Fruit fly (Drosophila melanogaster) whole organism, embryonic: Measurements from ENCODE around the gene dachs.

Experiments used
- B-H1 ChIP-seq: fragments of 200-800 bp; sonication (Bioruptor generic); IDR thresholded peaks from 3 replicates; pipeline ENCODE4 v1.3.6; 2022; ENCODE audit warnings: missing biosample characterization, missing genetic modification characterization
- BEAF-32 ChIP-seq: fragments of 200-800 bp; sonication (Bioruptor generic); optimal IDR thresholded peaks from 3 replicates; lab custom pipeline; 2017; ENCODE audit warnings: missing biosample characterization, missing genetic modification characterization, mild to moderate bottlenecking, moderate library complexity, missing genetic modification reagents
- Bteb2 ChIP-seq: fragments of 200-800 bp; sonication (Bioruptor generic); optimal IDR thresholded peaks from 2 replicates; lab custom pipeline; 2016; ENCODE audit warnings: missing biosample characterization, missing genetic modification characterization
- CG10366 ChIP-seq: fragments of 200-800 bp; sonication (Bioruptor generic); IDR thresholded peaks from 2 replicates; pipeline ENCODE4 v1.3.6; 2022; ENCODE audit warnings: missing biosample characterization, missing genetic modification characterization
- CG11247 ChIP-seq: fragments of 200-800 bp; sonication (Bioruptor generic); IDR thresholded peaks from 2 replicates; pipeline ENCODE4 v1.3.6; 2022; ENCODE audit warnings: missing biosample characterization, missing genetic modification characterization
- CG12769 ChIP-seq: fragments of 200-800 bp; sonication (Bioruptor generic); optimal IDR thresholded peaks from 2 replicates; lab custom pipeline; 2019; ENCODE audit warnings: missing biosample characterization, mild to moderate bottlenecking, missing genetic modification characterization, moderate library complexity
- CG1647 ChIP-seq: fragments of 200-800 bp; sonication (Bioruptor generic); optimal IDR thresholded peaks from 3 replicates; lab custom pipeline; 2016; ENCODE audit warnings: missing biosample characterization, missing genetic modification characterization
- CG16815 ChIP-seq: fragments of 200-800 bp; sonication (Bioruptor generic); optimal IDR thresholded peaks from 3 replicates; lab custom pipeline; 2017; ENCODE audit warnings: missing biosample characterization, mild to moderate bottlenecking, missing genetic modification characterization
- CG17385 ChIP-seq: fragments of 200-800 bp; sonication (Bioruptor generic); optimal IDR thresholded peaks from 3 replicates; lab custom pipeline; 2018; ENCODE audit warnings: missing biosample characterization, mild to moderate bottlenecking, missing genetic modification characterization
- CG17912 ChIP-seq: fragments of 200-800 bp; sonication (Bioruptor generic); optimal IDR thresholded peaks from 2 replicates; lab custom pipeline; 2018; ENCODE audit warnings: missing biosample characterization, mild to moderate bottlenecking, missing genetic modification characterization
- CG2116 ChIP-seq: fragments of 200-800 bp; sonication (Bioruptor generic); optimal IDR thresholded peaks from 3 replicates; lab custom pipeline; 2018; ENCODE audit warnings: missing biosample characterization, mild to moderate bottlenecking, missing genetic modification characterization
- CG2678 ChIP-seq: fragments of 200-800 bp; sonication (Bioruptor generic); optimal IDR thresholded peaks from 3 replicates; lab custom pipeline; 2019; ENCODE audit warnings: missing biosample characterization, mild to moderate bottlenecking, missing genetic modification characterization, moderate library complexity
- CG3163 ChIP-seq: fragments of 200-800 bp; sonication (Bioruptor generic); optimal IDR thresholded peaks from 3 replicates; lab custom pipeline; 2016; ENCODE audit warnings: missing biosample characterization, missing genetic modification characterization
- CG43689 ChIP-seq: fragments of 200-800 bp; sonication (Bioruptor generic); IDR thresholded peaks from 2 replicates; pipeline ENCODE4 v1.3.6; 2022; ENCODE audit warnings: missing biosample characterization, missing genetic modification characterization
- CG6765 ChIP-seq: fragments of 200-800 bp; sonication (Bioruptor generic); optimal IDR thresholded peaks from 3 replicates; lab custom pipeline; 2017; ENCODE audit warnings: missing biosample characterization, mild to moderate bottlenecking, missing genetic modification characterization
- CG7271 ChIP-seq: fragments of 200-800 bp; sonication (Bioruptor generic); optimal IDR thresholded peaks from 2 replicates; lab custom pipeline; 2018; ENCODE audit warnings: missing biosample characterization, mild to moderate bottlenecking, missing genetic modification characterization, moderate library complexity
- CG7357 ChIP-seq: fragments of 200-800 bp; sonication (Bioruptor generic); IDR thresholded peaks from 3 replicates; pipeline ENCODE4 v1.3.6; 2022; ENCODE audit warnings: missing biosample characterization, missing genetic modification characterization
- CG8281 ChIP-seq: fragments of 200-800 bp; sonication (Bioruptor generic); optimal IDR thresholded peaks from 2 replicates; lab custom pipeline; 2018; ENCODE audit warnings: missing biosample characterization, mild to moderate bottlenecking, missing genetic modification characterization, moderate library complexity
- CG9437 ChIP-seq: fragments of 200-800 bp; sonication (Bioruptor generic); optimal IDR thresholded peaks from 2 replicates; lab custom pipeline; 2018; ENCODE audit warnings: missing biosample characterization, mild to moderate bottlenecking, missing genetic modification characterization
- Chrac-16 ChIP-seq: fragments of 200-800 bp; sonication (Bioruptor generic); optimal IDR thresholded peaks from 3 replicates; lab custom pipeline; 2016; ENCODE audit warnings: missing biosample characterization, missing genetic modification characterization
- CrebB ChIP-seq: fragments of 200-800 bp; sonication (Bioruptor generic); optimal IDR thresholded peaks from 3 replicates; lab custom pipeline; 2018; ENCODE audit warnings: missing biosample characterization, mild to moderate bottlenecking, missing genetic modification characterization
- D ChIP-seq, 2 experiments: fragments of 200-800 bp in 1 of 2; fragments of >200 bp in 1 of 2; sonication (Bioruptor generic) in 1 of 2; optimal IDR thresholded peaks; 2 replicates in 1 of 2; 3 replicates in 1 of 2; lab custom pipeline; 2017; ENCODE audit warnings: mild to moderate bottlenecking in 1 of 2, missing biosample characterization in 1 of 2, missing genetic modification characterization in 1 of 2, missing genetic modification reagents in 1 of 2
- Doc3 ChIP-seq: fragments of 200-800 bp; sonication (Bioruptor generic); IDR thresholded peaks from 3 replicates; pipeline ENCODE4 v1.3.6; 2022; ENCODE audit warnings: missing biosample characterization, missing genetic modification characterization; ENCODE audit not compliant: partially characterized antibody
- Dp ChIP-seq: fragments of 200-800 bp; sonication (Bioruptor generic); optimal IDR thresholded peaks from 2 replicates; lab custom pipeline; 2018; ENCODE audit warnings: missing biosample characterization, mild to moderate bottlenecking, missing genetic modification characterization, moderate library complexity
- E2f2 ChIP-seq: fragments of 200-800 bp; sonication (Bioruptor generic); IDR thresholded peaks from 2 replicates; pipeline ENCODE4 v1.3.6; 2022; ENCODE audit warnings: missing biosample characterization, missing genetic modification characterization
- HHEX ChIP-seq: fragments of 200-800 bp; sonication (Bioruptor generic); optimal IDR thresholded peaks from 3 replicates; lab custom pipeline; 2017; ENCODE audit warnings: missing biosample characterization, mild to moderate bottlenecking, missing genetic modification characterization, missing genetic modification reagents
- Hsf ChIP-seq: fragments of 200-800 bp; sonication (Bioruptor generic); optimal IDR thresholded peaks from 3 replicates; lab custom pipeline; 2016; ENCODE audit warnings: missing biosample characterization, missing genetic modification characterization
- Myb ChIP-seq: fragments of 200-800 bp; sonication (Bioruptor generic); optimal IDR thresholded peaks from 2 replicates; lab custom pipeline; 2016; ENCODE audit warnings: missing biosample characterization, missing genetic modification characterization
- NfI ChIP-seq: fragments of 200-800 bp; sonication (Bioruptor generic); optimal IDR thresholded peaks from 3 replicates; lab custom pipeline; 2018; ENCODE audit warnings: missing biosample characterization, mild to moderate bottlenecking, missing genetic modification characterization, moderate library complexity
- Opbp ChIP-seq: fragments of 200-800 bp; sonication (Bioruptor generic); IDR thresholded peaks from 3 replicates; pipeline ENCODE4 v1.3.6; 2022; ENCODE audit warnings: missing biosample characterization, missing genetic modification characterization; ENCODE audit not compliant: partially characterized antibody
- Six4 ChIP-seq: fragments of 200-800 bp; sonication (Bioruptor generic); optimal IDR thresholded peaks from 2 replicates; lab custom pipeline; 2016; ENCODE audit warnings: missing biosample characterization, missing genetic modification characterization
- Sox102F ChIP-seq: fragments of 200-800 bp; sonication (Bioruptor generic); optimal IDR thresholded peaks from 2 replicates; lab custom pipeline; 2018; ENCODE audit warnings: missing biosample characterization, mild to moderate bottlenecking, missing genetic modification characterization, moderate library complexity
- Spps ChIP-seq: fragments of 200-800 bp; sonication (Bioruptor generic); optimal IDR thresholded peaks from 2 replicates; lab custom pipeline; 2018; ENCODE audit warnings: missing biosample characterization, mild to moderate bottlenecking, missing genetic modification characterization
- Sry-β ChIP-seq: fragments of 200-800 bp; sonication (Bioruptor generic); optimal IDR thresholded peaks from 2 replicates; lab custom pipeline; 2018; ENCODE audit warnings: missing biosample characterization, mild to moderate bottlenecking, missing genetic modification characterization, moderate library complexity
- Usf ChIP-seq: fragments of 200-800 bp; sonication (Bioruptor generic); optimal IDR thresholded peaks from 2 replicates; lab custom pipeline; 2017; ENCODE audit warnings: missing genotype, missing biosample characterization, missing genetic modification characterization
- bsh ChIP-seq, 2 experiments: fragments of 200-800 bp; sonication (Bioruptor generic); optimal IDR thresholded peaks; 2 replicates each; lab custom pipeline; 2017 to 2018; ENCODE audit warnings: mild to moderate bottlenecking in 2 of 2, missing biosample characterization in 2 of 2, missing genetic modification characterization in 2 of 2, moderate library complexity in 1 of 2
- ci ChIP-seq: fragments of 200-800 bp; sonication (Bioruptor generic); IDR thresholded peaks from 3 replicates; pipeline ENCODE4 v1.3.6; 2022; ENCODE audit warnings: missing biosample characterization, missing genetic modification characterization
- dan ChIP-seq: fragments of 200-800 bp; sonication (Bioruptor generic); IDR thresholded peaks from 2 replicates; pipeline ENCODE4 v1.3.6; 2022; ENCODE audit warnings: missing biosample characterization, missing genetic modification characterization
- fd96Cb ChIP-seq: fragments of 200-800 bp; sonication (Bioruptor generic); optimal IDR thresholded peaks from 2 replicates; lab custom pipeline; 2018; ENCODE audit warnings: missing biosample characterization, mild to moderate bottlenecking, missing genetic modification characterization, moderate library complexity
- gro ChIP-seq: fragments of 200-800 bp; sonication (Bioruptor generic); optimal IDR thresholded peaks from 2 replicates; lab custom pipeline; 2016; ENCODE audit warnings: missing biosample characterization, missing genetic modification characterization
- lmd ChIP-seq: fragments of 200-800 bp; sonication (Bioruptor generic); IDR thresholded peaks from 2 replicates; pipeline ENCODE4 v1.3.6; 2022; ENCODE audit warnings: missing biosample characterization, missing genetic modification characterization
- nau ChIP-seq: fragments of 200-800 bp; sonication (Bioruptor generic); optimal IDR thresholded peaks from 3 replicates; lab custom pipeline; 2017; ENCODE audit warnings: missing biosample characterization, mild to moderate bottlenecking, missing genetic modification characterization, missing genetic modification reagents
- nerfin-1 ChIP-seq: fragments of 200-800 bp; sonication (Bioruptor generic); optimal IDR thresholded peaks from 3 replicates; lab custom pipeline; 2019; ENCODE audit warnings: missing biosample characterization, mild to moderate bottlenecking, missing genetic modification characterization, moderate library complexity
- otp ChIP-seq: fragments of 200-800 bp; sonication (Bioruptor generic); IDR thresholded peaks from 3 replicates; pipeline ENCODE4, ENCODE4 v1.3.6; 2022; ENCODE audit warnings: missing biosample characterization, missing genetic modification characterization
- peb ChIP-seq: fragments of 200-800 bp; sonication (Bioruptor generic); IDR thresholded peaks from 2 replicates; pipeline ENCODE4 v1.3.6; 2022; ENCODE audit warnings: missing biosample characterization, missing genetic modification characterization
- sim ChIP-seq: fragments of 200-800 bp; sonication (Bioruptor generic); IDR thresholded peaks from 2 replicates; pipeline ENCODE4 v1.3.6; 2022; ENCODE audit warnings: missing biosample characterization, missing genetic modification characterization
- sima ChIP-seq: fragments of 200-800 bp; sonication (Bioruptor generic); optimal IDR thresholded peaks from 2 replicates; lab custom pipeline; 2016; ENCODE audit warnings: missing biosample characterization, missing genetic modification characterization
- slou ChIP-seq: fragments of 200-800 bp; sonication (Bioruptor generic); optimal IDR thresholded peaks from 3 replicates; lab custom pipeline; 2016; ENCODE audit warnings: missing biosample characterization, missing genetic modification characterization
- tio ChIP-seq: fragments of 200-800 bp; sonication (Bioruptor generic); optimal IDR thresholded peaks from 2 replicates; lab custom pipeline; 2017; ENCODE audit warnings: missing biosample characterization, missing genetic modification characterization, inconsistent platforms
- yki ChIP-seq: fragments of >200 bp; optimal IDR thresholded peaks from 3 replicates; lab custom pipeline; 2018

Gene dachs

DNA sequence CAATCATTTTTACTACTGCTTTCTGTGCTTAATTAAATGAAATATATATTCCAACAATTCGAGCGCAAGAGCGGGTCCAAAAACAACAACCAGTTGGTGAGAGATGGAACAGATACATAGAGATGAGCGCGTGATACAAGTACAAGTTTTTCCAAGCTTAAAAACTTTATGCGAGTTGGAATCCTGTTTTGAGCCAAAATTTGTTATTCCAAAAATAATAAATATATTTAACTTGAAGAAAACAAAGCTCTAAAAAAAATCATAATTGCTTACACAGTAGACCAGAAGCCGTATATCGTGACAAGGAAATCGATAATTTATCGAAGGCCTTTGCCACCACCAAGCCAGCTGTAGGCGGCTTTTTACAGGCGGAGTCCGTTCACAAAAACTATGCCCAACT is 48.1 kb downstream of the dachs start, which contains the start of the genes CG13097 and PIG-U (continued):
- TF ChIP-seq HHEX, result peak; percentile 62
- TF ChIP-seq CG2116, result peak; percentile 92
- no peak for TF ChIP-seq D (optimal IDR thresholded peaks at IDR 0.05; lab: Kevin White, UChicago)
- TF ChIP-seq D (GFP tag; optimal IDR thresholded peaks at IDR 0.05; lab: Kevin White, UChicago), result no peak
- TF ChIP-seq NfI (GFP tag; lab: Kevin White, UChicago), result peak; percentile 70
- peak; percentile 72 for TF ChIP-seq lmd (GFP tag; lab: Robert Waterston, UW)
- peak; percentile 70 for TF ChIP-seq CG10366 (GFP tag; lab: Robert Waterston, UW)
- TF ChIP-seq Opbp, result peak; percentile 79
- TF ChIP-seq E2f2 (GFP tag; lab: Robert Waterston, UW), result peak; percentile 77
- peak; percentile 18; the same call in 1 of the 2 replicates for TF ChIP-seq peb (GFP tag; lab: Robert Waterston, UW)
- no peak for TF ChIP-seq tio
- TF ChIP-seq CG1647 (GFP tag; lab: Kevin White, UChicago), result peak; percentile 84
- TF ChIP-seq ci (GFP tag; lab: Robert Waterston, UW), result peak; percentile 77
- TF ChIP-seq Doc3 (GFP tag; lab: Robert Waterston, UW), result peak; percentile 98
- TF ChIP-seq CG7271 (tag; lab: Kevin White, UChicago), result peak; percentile 33
- TF ChIP-seq sima (GFP tag; lab: Kevin White, UChicago), result peak; percentile 38
- TF ChIP-seq otp, result 0 out of 3 replicates have a peak, but pooled peaks have one; percentile 57
- no peak for TF ChIP-seq Sox102F (GFP tag; lab: Kevin White, UChicago)
- TF ChIP-seq CG17385 (GFP tag; lab: Kevin White, UChicago), result peak; percentile 74
- peak; percentile 52; the same call in 1 of the 3 replicates for TF ChIP-seq CG7357 (GFP tag; lab: Robert Waterston, UW)
- peak; percentile 40; the same call in 2 of the 3 replicates for TF ChIP-seq B-H1 (GFP tag; lab: Robert Waterston, UW)
- TF ChIP-seq CG6765 (GFP tag; lab: Kevin White, UChicago), result peak; percentile 57
- TF ChIP-seq gro, result peak; percentile 86
- peak; percentile 85 for TF ChIP-seq slou (GFP tag; lab: Kevin White, UChicago)
- peak; percentile 74 for TF ChIP-seq Six4 (GFP tag; lab: Kevin White, UChicago)
- peak; percentile 65 for TF ChIP-seq Bteb2 (GFP tag; lab: Kevin White, UChicago)
- TF ChIP-seq CG11247 (GFP tag; lab: Robert Waterston, UW), result peak; percentile 77
- TF ChIP-seq CG2678 (tag; lab: Kevin White, UChicago), result no peak
- peak; percentile 53 for TF ChIP-seq fd96Cb (tag; lab: Kevin White, UChicago)
- peak; percentile 81 for TF ChIP-seq Hsf (GFP tag; lab: Kevin White, UChicago)
- TF ChIP-seq Usf (GFP tag; lab: Kevin White, UChicago), result peak; percentile 20
- TF ChIP-seq Myb (GFP tag; lab: Kevin White, UChicago), result peak; percentile 68
- peak; percentile 75 for TF ChIP-seq nerfin-1 (tag; lab: Kevin White, UChicago)
- TF ChIP-seq dan, result no peak
- peak; percentile 57 for TF ChIP-seq Spps (tag; lab: Kevin White, UChicago)
- TF ChIP-seq nau (GFP tag; lab: Kevin White, UChicago), result no peak
- peak; percentile 59 for TF ChIP-seq Dp
- TF ChIP-seq yki (lab: Kevin White, UChicago), result no peak
- peak; percentile 24 for TF ChIP-seq CG12769 (tag; lab: Kevin White, UChicago)
- TF ChIP-seq CG16815 (GFP tag; lab: Kevin White, UChicago), result peak; percentile 50
- peak; percentile 36 for TF ChIP-seq CG3163
- no peak for TF ChIP-seq CG43689 (GFP tag; lab: Robert Waterston, UW)
- TF ChIP-seq Sry-β (GFP tag; lab: Kevin White, UChicago), result peak; percentile 55
- TF ChIP-seq sim (GFP tag; lab: Robert Waterston, UW), result no peak
- TF ChIP-seq BEAF-32 (GFP tag; lab: Kevin White, UChicago), result peak; percentile 94
- no peak for TF ChIP-seq CG17912 (GFP tag; lab: Kevin White, UChicago)
- TF ChIP-seq CG9437 (GFP tag; lab: Kevin White, UChicago), result peak; percentile 46
- TF ChIP-seq CG8281 (tag; lab: Kevin White, UChicago), result no peak
- TF ChIP-seq CrebB (tag; lab: Kevin White, UChicago), result peak; percentile 30
- peak in 1 of 2 experiments; percentile 79 for TF ChIP-seq bsh (GFP tag; optimal IDR thresholded peaks at IDR 0.05; lab: Kevin White, UChicago)
- peak; percentile 89 for TF ChIP-seq Chrac-16 (GFP tag; lab: Kevin White, UChicago)
